Fruit fly (Drosophila melanogaster) Kc167 (cell line): ENCODE data around the gene strat.

ENCODE experiments used
- Myc ChIP-seq: fragments of >200 bp; optimal IDR thresholded peaks from 2 replicates; lab custom pipeline; 2017; ENCODE audit warnings: missing external identifiers
- Sin3A ChIP-seq: fragments of >200 bp; optimal IDR thresholded peaks from 2 replicates; lab custom pipeline; 2018; ENCODE audit warnings: missing external identifiers
- h ChIP-seq: fragments of >200 bp; optimal IDR thresholded peaks from 3 replicates; lab custom pipeline; 2018; ENCODE audit warnings: missing external identifiers
- psq ChIP-seq: fragments of >200 bp; optimal IDR thresholded peaks from 2 replicates; lab custom pipeline; 2017; ENCODE audit warnings: missing external identifiers
- ttk ChIP-seq: sonication (Bioruptor generic); optimal IDR thresholded peaks from 2 replicates; lab custom pipeline; 2017; ENCODE audit warnings: missing external identifiers

DNA sequence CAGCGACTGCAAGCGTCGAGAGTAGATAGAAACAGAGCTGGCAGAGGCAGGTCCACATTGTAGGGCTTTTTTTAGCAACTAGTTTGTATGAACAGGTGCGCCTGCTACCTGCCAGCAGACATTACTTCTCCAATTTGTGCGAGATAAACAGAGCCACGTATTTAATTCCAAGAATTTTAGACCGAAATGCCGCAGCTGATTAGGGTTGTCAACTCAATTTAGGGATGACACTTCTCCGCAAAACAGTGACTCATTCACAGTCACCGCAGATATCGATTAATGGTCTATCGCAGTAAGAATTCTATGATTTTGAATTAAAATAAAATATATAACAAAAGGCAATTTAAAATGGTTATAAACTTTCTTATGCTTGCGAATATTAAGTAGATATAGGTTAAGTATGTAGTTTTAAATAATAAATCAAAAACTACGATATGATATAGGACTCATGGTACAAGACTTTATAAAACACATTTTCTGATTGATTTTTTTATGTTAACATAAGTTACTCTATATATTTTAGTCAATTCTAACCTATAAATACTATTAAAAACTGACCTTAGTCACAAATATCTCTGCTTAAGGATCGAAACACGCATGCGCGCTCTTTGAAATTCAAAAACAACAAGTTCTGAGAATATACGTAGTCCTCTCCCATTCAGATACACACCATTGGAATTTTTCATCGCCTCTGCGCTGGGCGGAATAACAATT, 17.2 kb upstream of the strat start, which contains the start of the genes wol and Scgalpha:
- TF ChIP-seq ttk (lab: Kevin White, UChicago): no peak
- TF ChIP-seq psq: no peak
- no peak for TF ChIP-seq Sin3A (lab: Kevin White, UChicago)
- no peak for TF ChIP-seq Myc (lab: Kevin White, UChicago)
- no peak for TF ChIP-seq h (lab: Kevin White, UChicago)
